Fruit fly (Drosophila melanogaster) S2 (cell line): ENCODE data around the gene m.

Source experiments
- CG8478 ChIP-seq: fragments of >200 bp; optimal IDR thresholded peaks from 2 replicates; lab custom pipeline; 2018
- CTCF ChIP-seq, 2 experiments: fragments of >200 bp; optimal IDR thresholded peaks; 2 replicates each; lab custom pipeline; 2018

- TF ChIP-seq CG8478 (lab: Kevin White, UChicago): no peak
- TF ChIP-seq CTCF (optimal IDR thresholded peaks at IDR 0.05; lab: Kevin White, UChicago): no peak
Observed at dm6 chrX:11813721-11814161, 59.7 kb downstream of the m start.
